Fruit fly (Drosophila melanogaster): ENCODE results near the gene crq.
A peak's percentile ranks its signal among the peaks of the same experiment; 100 is the strongest.

DNA sequence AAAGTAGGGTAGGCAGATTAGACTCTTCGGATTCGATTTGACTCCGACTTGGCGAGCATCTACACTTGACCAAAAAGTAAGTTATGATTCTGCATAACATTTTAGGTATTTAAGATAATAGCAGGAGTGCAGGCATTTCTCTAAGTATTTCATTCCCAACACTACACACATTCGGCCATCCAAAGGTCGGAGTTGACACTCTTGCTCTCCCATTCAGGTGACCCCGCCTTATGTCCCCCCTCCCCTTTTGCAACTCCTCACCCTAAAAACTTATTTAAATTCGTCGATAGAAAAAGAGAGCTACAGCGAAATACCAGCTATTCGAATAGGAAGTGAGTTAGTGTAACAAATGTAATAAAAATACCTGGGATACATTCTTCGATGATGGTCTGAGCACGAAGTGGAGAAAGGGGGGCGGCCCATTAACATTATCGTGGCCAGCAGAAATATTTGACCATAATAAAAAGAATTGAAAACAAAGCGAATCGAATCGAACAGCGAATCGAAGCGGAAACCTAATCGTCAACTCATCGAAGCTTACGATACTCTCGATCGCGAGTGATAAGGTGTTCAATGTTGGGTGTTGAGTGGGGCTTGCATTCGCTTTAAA is 24.3 kb downstream of the crq start:
- TF ChIP-seq CG3032 (tag; optimal IDR thresholded peaks at IDR 0.05) (no peak), CG8119 (GFP tag; IDR thresholded peaks at IDR 0.05) (0 out of 3 replicates have a peak, but pooled peaks have one; percentile 16), lz (GFP tag; optimal IDR thresholded peaks at IDR 0.05) (no peak), Ets96B (tag; optimal IDR thresholded peaks at IDR 0.05) (no peak)

Data from whole organism, prepupa.